Fruit fly (Drosophila melanogaster): ENCODE measurements around the gene bcn92.

Gene bcn92

DNA sequence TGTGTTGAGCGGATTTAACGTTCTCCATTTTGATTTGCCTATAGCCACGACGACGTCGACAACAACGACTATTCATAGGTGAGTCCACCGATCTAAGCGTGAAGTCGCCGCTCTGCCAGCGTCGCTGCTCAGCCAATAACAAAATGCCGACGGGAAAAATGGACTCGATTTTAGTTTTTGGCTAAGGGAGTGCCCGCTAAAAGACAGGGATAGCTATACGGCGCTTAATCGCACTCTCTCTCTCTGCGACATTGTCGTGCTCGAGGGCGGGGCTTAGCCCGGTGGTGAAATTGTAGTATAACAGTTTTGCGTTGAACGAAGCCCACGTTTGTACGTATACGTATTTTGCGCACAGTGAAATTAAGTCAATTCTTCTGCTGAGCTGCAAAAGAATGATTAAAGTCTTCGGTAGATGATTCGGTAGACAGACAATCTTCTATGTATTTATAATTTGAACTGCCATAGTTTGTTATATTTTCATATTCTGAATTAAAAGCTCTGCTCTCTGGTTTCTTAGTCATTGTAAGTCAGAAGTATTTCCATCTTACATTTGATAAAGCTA, 23.8 kb downstream of the bcn92 start (continued):
- TF ChIP-seq CG14710 (tag; optimal IDR thresholded peaks at IDR 0.05) (no peak), Med (GFP tag) (peak; percentile 62), unpg (GFP tag; optimal IDR thresholded peaks at IDR 0.05) (no peak), CG15479 (GFP tag; optimal IDR thresholded peaks at IDR 0.05) (no peak), dmrt99B (tag; optimal IDR thresholded peaks at IDR 0.05) (no peak), tin (GFP tag; optimal IDR thresholded peaks at IDR 0.05) (no peak), CG12769 (tag; optimal IDR thresholded peaks at IDR 0.05) (peak; percentile 30), CG17912 (GFP tag; optimal IDR thresholded peaks at IDR 0.05) (no peak), row (GFP tag; IDR thresholded peaks at IDR 0.05) (peak; percentile 26; the same call in 1 of the 3 replicates), CG3838 (GFP tag; optimal IDR thresholded peaks at IDR 0.05) (no peak), H2.0 (GFP tag; IDR thresholded peaks at IDR 0.05) (no peak), crc (GFP tag; optimal IDR thresholded peaks at IDR 0.05) (no peak), CG5245 (GFP tag; optimal IDR thresholded peaks at IDR 0.05) (no peak), cas (GFP tag; IDR thresholded peaks at IDR 0.05) (no peak), CG12299 (tag; optimal IDR thresholded peaks at IDR 0.05) (no peak), ATbp (GFP tag; optimal IDR thresholded peaks at IDR 0.05) (no peak), Mrtf (GFP tag; IDR thresholded peaks at IDR 0.05) (no peak), CG13775 (GFP tag; optimal IDR thresholded peaks at IDR 0.05) (no peak), CG1233 (GFP tag; optimal IDR thresholded peaks at IDR 0.05) (no peak), CG13424 (tag; optimal IDR thresholded peaks at IDR 0.05) (no peak), CG17612 (GFP tag; IDR thresholded peaks at IDR 0.05) (no peak), dm (GFP tag; optimal IDR thresholded peaks at IDR 0.05) (no peak), az2 (GFP tag; optimal IDR thresholded peaks at IDR 0.05) (no peak), Lhr (GFP tag; optimal IDR thresholded peaks at IDR 0.05) (no peak), CG18476 (GFP tag; optimal IDR thresholded peaks at IDR 0.05) (no peak), B-H1 (GFP tag; IDR thresholded peaks at IDR 0.05) (no peak), cg (GFP tag; optimal IDR thresholded peaks at IDR 0.05) (peak; percentile 69), CG9817 (tag; optimal IDR thresholded peaks at IDR 0.05) (no peak), Rx (GFP tag; IDR thresholded peaks at IDR 0.05) (no peak), sqz (GFP tag; optimal IDR thresholded peaks at IDR 0.05) (peak; percentile 46), CG1602 (GFP tag; optimal IDR thresholded peaks at IDR 0.05) (no peak), Taf1 (GFP tag; IDR thresholded peaks at IDR 0.05) (no peak), zen (tag; optimal IDR thresholded peaks at IDR 0.05) (peak; percentile 31), her (GFP tag; optimal IDR thresholded peaks at IDR 0.05) (no peak), Trl (optimal IDR thresholded peaks at IDR 0.05) (no peak), Trl (GFP tag; optimal IDR thresholded peaks at IDR 0.05) (no peak), CG12391 (tag; optimal IDR thresholded peaks at IDR 0.05) (no peak), ranshi (GFP tag; IDR thresholded peaks at IDR 0.05) (no peak), stwl (tag; optimal IDR thresholded peaks at IDR 0.05) (no peak), CG8281 (tag; optimal IDR thresholded peaks at IDR 0.05) (no peak), CG15514 (GFP tag; optimal IDR thresholded peaks at IDR 0.05) (no peak), gem (tag; optimal IDR thresholded peaks at IDR 0.05) (no peak), fd96Cb (tag; optimal IDR thresholded peaks at IDR 0.05) (no peak), pnt (GFP tag; optimal IDR thresholded peaks at IDR 0.05) (no peak), Awh (GFP tag; IDR thresholded peaks at IDR 0.05) (no peak), chinmo (GFP tag; IDR thresholded peaks at IDR 0.05; ENCODE audit: partially characterized antibody) (0 out of 4 replicates have a peak, but pooled peaks have one; percentile 50), Abd-B (GFP tag; optimal IDR thresholded peaks at IDR 0.05) (no peak), Ssrp (tag; optimal IDR thresholded peaks at IDR 0.05) (no peak), CG2678 (tag; optimal IDR thresholded peaks at IDR 0.05) (no peak), Asciz (GFP tag; optimal IDR thresholded peaks at IDR 0.05) (no peak), jing (GFP tag; optimal IDR thresholded peaks at IDR 0.05) (no peak)

Measured in whole organism, embryonic.